Worm (Caenorhabditis elegans) whole organism, young adult: Measurements from ENCODE around the gene F26G1.5.

Experiments used
- B0019.2 ChIP-seq: fragments of 200-800 bp; sonication (Bioruptor generic); conservative IDR thresholded peaks from 2 replicates; pipeline ENCODE4 v1.3.6; 2022; ENCODE audit warnings: missing genetic modification reagents, missing genetic modification characterization, missing compliant biosample characterization
- B0035.1 ChIP-seq: sonication (generic microtip); optimal IDR thresholded peaks from 2 replicates; lab custom pipeline; 2016; ENCODE audit warnings: missing genetic modification characterization, mild to moderate bottlenecking, missing compliant biosample characterization, missing genotype, missing genetic modification reagents
- C06A6.2 ChIP-seq: fragments of 200-800 bp; sonication (Bioruptor generic); conservative IDR thresholded peaks from 2 replicates; pipeline ENCODE4 v1.3.6; 2022; ENCODE audit warnings: missing genetic modification characterization, missing compliant biosample characterization
- C17E4.6 ChIP-seq: fragments of 200-800 bp; sonication (Bioruptor generic); IDR thresholded peaks from 2 replicates; pipeline ENCODE4 v1.3.6; 2022; ENCODE audit warnings: missing genetic modification reagents, missing genetic modification characterization, missing compliant biosample characterization
- D2030.7 ChIP-seq: fragments of 200-800 bp; sonication (Bioruptor generic); IDR thresholded peaks from 2 replicates; pipeline ENCODE4 v1.3.6; 2022; ENCODE audit warnings: missing genetic modification reagents, missing genetic modification characterization, missing compliant biosample characterization
- F22D6.2 ChIP-seq: sonication (generic microtip); optimal IDR thresholded peaks from 2 replicates; lab custom pipeline; 2016; ENCODE audit warnings: mild to moderate bottlenecking, missing genetic modification characterization, missing compliant biosample characterization
- F23B12.7 ChIP-seq: sonication (generic microtip); optimal IDR thresholded peaks from 2 replicates; lab custom pipeline; 2017; ENCODE audit warnings: missing genetic modification characterization, mild to moderate bottlenecking, missing compliant biosample characterization, antibody characterized with exemption, moderate library complexity; ENCODE audit not compliant: insufficient read depth
- F49E8.2 ChIP-seq: sonication (generic microtip); optimal IDR thresholded peaks from 3 replicates; lab custom pipeline; 2017; ENCODE audit warnings: missing genetic modification characterization, mild to moderate bottlenecking, missing compliant biosample characterization, antibody characterized with exemption, moderate library complexity; ENCODE audit not compliant: insufficient read depth
- F55B11.4 ChIP-seq: sonication (generic microtip); optimal IDR thresholded peaks from 2 replicates; lab custom pipeline; 2016; ENCODE audit warnings: missing compliant biosample characterization, missing genetic modification characterization, borderline replicate concordance; ENCODE audit not compliant: insufficient read depth
- F57C9.4 ChIP-seq: sonication (generic microtip); optimal IDR thresholded peaks from 2 replicates; lab custom pipeline; 2017; ENCODE audit warnings: mild to moderate bottlenecking, missing genetic modification characterization, missing compliant biosample characterization
- Y56A3A.18 ChIP-seq: fragments of 200-800 bp; sonication (Bioruptor generic); IDR thresholded peaks from 2 replicates; pipeline ENCODE4 v1.3.6; 2022; ENCODE audit warnings: missing genetic modification reagents, missing genetic modification characterization, missing compliant biosample characterization
- Y67H2A.10 ChIP-seq: fragments of 200-800 bp; sonication (Bioruptor generic); conservative IDR thresholded peaks from 2 replicates; pipeline ENCODE4 v1.3.6; 2022; ENCODE audit warnings: missing genetic modification reagents, missing genetic modification characterization, missing compliant biosample characterization
- ama-1 ChIP-seq, 3 experiments: fragments of 150-350 bp in 1 of 3; sonication (generic microtip) in 2 of 3; optimal IDR thresholded peaks; 2 replicates each; lab custom pipeline; 2014 to 2018; ENCODE audit warnings: missing biosample characterization in 2 of 3, missing genetic modification characterization in 2 of 3, missing genetic modification reagents in 2 of 3
- athp-1 ChIP-seq: sonication (generic microtip); optimal IDR thresholded peaks from 2 replicates; lab custom pipeline; 2017; ENCODE audit warnings: mild to moderate bottlenecking, missing genetic modification characterization, missing compliant biosample characterization
- attf-5 ChIP-seq: fragments of 200-800 bp; sonication (Bioruptor generic); optimal IDR thresholded peaks from 2 replicates; lab custom pipeline; 2018; ENCODE audit warnings: mild to moderate bottlenecking, missing genetic modification characterization, missing compliant biosample characterization
- cebp-1 ChIP-seq, 2 experiments: fragments of 200-800 bp in 1 of 2; sonication (Bioruptor generic) in 1 of 2; sonication (generic microtip) in 1 of 2; IDR thresholded peaks in 1 of 2; optimal IDR thresholded peaks in 1 of 2; 2 replicates each; pipeline versions ENCODE4 v1.3.6 to Lab custom; 2017 to 2022; ENCODE audit warnings: missing compliant biosample characterization in 2 of 2, missing genetic modification characterization in 2 of 2, mild to moderate bottlenecking in 1 of 2, missing genetic modification reagents in 1 of 2, moderate library complexity in 1 of 2
- ceh-79 ChIP-seq: sonication (generic microtip); optimal IDR thresholded peaks from 2 replicates; lab custom pipeline; 2017; ENCODE audit warnings: mild to moderate bottlenecking, missing genetic modification characterization, missing compliant biosample characterization
- die-1 ChIP-seq: sonication (generic microtip); optimal IDR thresholded peaks from 2 replicates; lab custom pipeline; 2016; ENCODE audit warnings: missing genotype, mild to moderate bottlenecking, missing genetic modification characterization, missing compliant biosample characterization
- dpl-1 ChIP-seq: fragments of 150-350 bp; optimal IDR thresholded peaks from 2 replicates; lab custom pipeline; 2014; ENCODE audit warnings: missing biosample characterization, missing genetic modification reagents, missing genetic modification characterization
- egl-18 ChIP-seq: fragments of 200-800 bp; sonication (Bioruptor generic); IDR thresholded peaks from 2 replicates; pipeline ENCODE4 v1.3.6; 2022; ENCODE audit warnings: missing genetic modification reagents, missing genetic modification characterization, missing compliant biosample characterization
- ets-4 ChIP-seq: fragments of 200-800 bp; sonication (Bioruptor generic); optimal IDR thresholded peaks from 2 replicates; lab custom pipeline; 2018; ENCODE audit warnings: mild to moderate bottlenecking, missing genetic modification characterization, missing compliant biosample characterization
- hlh-12 ChIP-seq: sonication (generic microtip); optimal IDR thresholded peaks from 2 replicates; lab custom pipeline; 2016; ENCODE audit warnings: missing genetic modification characterization, missing compliant biosample characterization
- hlh-26 ChIP-seq: fragments of 200-800 bp; sonication (Bioruptor generic); conservative IDR thresholded peaks from 2 replicates; pipeline ENCODE4 v1.3.6; 2022; ENCODE audit warnings: missing genetic modification reagents, missing genetic modification characterization, missing compliant biosample characterization
- let-526 ChIP-seq: fragments of 200-800 bp; sonication (Bioruptor generic); IDR thresholded peaks from 2 replicates; pipeline ENCODE4 v1.3.6; 2022; ENCODE audit warnings: missing genetic modification reagents, missing genetic modification characterization, missing compliant biosample characterization
- let-607 ChIP-seq, 2 experiments: fragments of 200-800 bp in 1 of 2; sonication (Bioruptor generic) in 1 of 2; sonication (generic microtip) in 1 of 2; optimal IDR thresholded peaks; 2 replicates each; lab custom pipeline; 2016 to 2018; ENCODE audit warnings: mild to moderate bottlenecking in 2 of 2, missing compliant biosample characterization in 2 of 2, missing genetic modification characterization in 2 of 2, moderate library complexity in 2 of 2, missing genotype in 1 of 2
- lin-35 ChIP-seq, 3 experiments: fragments of 150-350 bp in 2 of 3; sonication (generic microtip) in 1 of 3; optimal IDR thresholded peaks; 2 replicates each; lab custom pipeline; 2014 to 2018; ENCODE audit warnings: missing biosample characterization in 3 of 3, missing genetic modification characterization in 3 of 3, missing genetic modification reagents in 3 of 3
- lsl-1 ChIP-seq: fragments of 200-800 bp; sonication (Bioruptor generic); optimal IDR thresholded peaks from 2 replicates; lab custom pipeline; 2018; ENCODE audit warnings: mild to moderate bottlenecking, missing genetic modification characterization, moderate library complexity, missing compliant biosample characterization
- madf-3 ChIP-seq: fragments of 200-800 bp; sonication (Bioruptor generic); IDR thresholded peaks from 2 replicates; pipeline ENCODE4 v1.3.6; 2022; ENCODE audit warnings: missing genetic modification reagents, missing genetic modification characterization, missing compliant biosample characterization
- madf-6 ChIP-seq: fragments of 200-800 bp; sonication (Bioruptor generic); IDR thresholded peaks from 2 replicates; pipeline ENCODE4 v1.3.6; 2022; ENCODE audit warnings: missing genetic modification reagents, missing genetic modification characterization, missing compliant biosample characterization
- madf-8 ChIP-seq: fragments of 200-800 bp; sonication (Bioruptor generic); conservative IDR thresholded peaks from 2 replicates; pipeline ENCODE4 v1.3.6; 2022; ENCODE audit warnings: missing genetic modification reagents, missing genetic modification characterization, missing compliant biosample characterization
- nfyb-1 ChIP-seq: fragments of 200-800 bp; sonication (Bioruptor generic); IDR thresholded peaks from 2 replicates; pipeline ENCODE4 v1.3.6; 2022; ENCODE audit warnings: missing genetic modification reagents, missing genetic modification characterization, missing compliant biosample characterization
- rcor-1 ChIP-seq: fragments of 200-800 bp; sonication (Bioruptor generic); IDR thresholded peaks from 2 replicates; pipeline ENCODE4 v1.3.6; 2022; ENCODE audit warnings: missing genetic modification reagents, missing genetic modification characterization, missing compliant biosample characterization
- repo-1 ChIP-seq: sonication (generic microtip); optimal IDR thresholded peaks from 2 replicates; lab custom pipeline; 2017; ENCODE audit warnings: mild to moderate bottlenecking, missing genetic modification characterization, missing compliant biosample characterization
- rpc-1 ChIP-seq, 2 experiments: fragments of 150-350 bp in 1 of 2; sonication (generic microtip) in 1 of 2; optimal IDR thresholded peaks; 2 replicates each; lab custom pipeline; 2014 to 2018; ENCODE audit warnings: missing biosample characterization in 1 of 2, missing genetic modification characterization in 1 of 2, missing genetic modification reagents in 1 of 2, missing genotype in 1 of 2
- sdz-38 ChIP-seq: sonication (generic microtip); optimal IDR thresholded peaks from 2 replicates; lab custom pipeline; 2016; ENCODE audit warnings: missing genotype, missing genetic modification characterization, missing compliant biosample characterization
- sptf-2 ChIP-seq: fragments of 200-800 bp; sonication (Bioruptor generic); optimal IDR thresholded peaks from 2 replicates; lab custom pipeline; 2018; ENCODE audit warnings: mild to moderate bottlenecking, missing genetic modification characterization, missing compliant biosample characterization
- tbp1 ChIP-seq: fragments of 200-800 bp; sonication (Bioruptor generic); optimal IDR thresholded peaks from 2 replicates; lab custom pipeline; 2018; ENCODE audit warnings: mild to moderate bottlenecking, missing genetic modification characterization, missing compliant biosample characterization
- tbx-9 ChIP-seq: sonication (generic microtip); optimal IDR thresholded peaks from 2 replicates; lab custom pipeline; 2016; ENCODE audit warnings: borderline replicate concordance, missing genetic modification characterization, inconsistent platforms, missing compliant biosample characterization
- xnd-1 ChIP-seq: sonication (generic microtip); optimal IDR thresholded peaks from 2 replicates; lab custom pipeline; 2016; ENCODE audit warnings: missing genotype, missing genetic modification reagents, missing genetic modification characterization, missing compliant biosample characterization
- ztf-25 ChIP-seq: fragments of 200-800 bp; sonication (Bioruptor generic); IDR thresholded peaks from 2 replicates; pipeline ENCODE4 v1.3.6; 2022; ENCODE audit warnings: missing genetic modification reagents, missing genetic modification characterization, missing compliant biosample characterization

F26G1.5 gene

DNA sequence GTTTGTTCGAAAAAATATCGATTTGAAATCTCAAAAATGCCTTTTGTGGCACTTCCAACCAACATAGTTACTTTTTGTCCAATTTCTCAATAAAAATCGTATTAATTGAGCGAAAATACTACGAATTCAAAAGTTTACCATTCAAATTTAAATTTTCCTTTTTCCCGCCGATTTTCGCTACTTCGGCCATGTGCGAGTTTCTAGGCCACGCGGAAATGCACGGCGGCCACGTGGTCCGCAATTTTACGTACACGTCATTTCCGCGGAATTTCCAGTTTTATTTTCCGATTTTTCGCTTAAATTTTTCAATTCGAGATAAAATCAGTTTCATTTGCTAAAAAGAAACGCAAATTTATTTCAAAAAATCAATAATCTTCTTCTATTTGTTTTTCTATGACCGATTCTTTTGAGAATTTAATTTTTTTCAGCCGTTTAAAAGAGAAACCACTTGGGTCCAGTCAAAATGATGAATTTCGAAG lies 31.2 kb downstream of the F26G1.5 start, which contains the start of gene eas-1 (continued):
- peak; percentile 45 for TF ChIP-seq madf-8 (GFP tag; lab: Robert Waterston, UW)
- TF ChIP-seq lin-35 (GFP tag; optimal IDR thresholded peaks at IDR 0.05; lab: Kevin White, UChicago), result peak in 2 of 3 experiments; percentile 46 to 91
- TF ChIP-seq dpl-1 (GFP tag; lab: Kevin White, UChicago), result peak; percentile 78
- TF ChIP-seq lsl-1, result peak; percentile 63
- TF ChIP-seq rcor-1 (GFP tag; lab: Robert Waterston, UW), result no peak; the same call in none of the 2 replicates
- TF ChIP-seq sdz-38 (tag; lab: Kevin White, UChicago), result no peak
- TF ChIP-seq ceh-79, result no peak
- TF ChIP-seq sptf-2, result peak; percentile 5
- TF ChIP-seq Y56A3A.18 (GFP tag; lab: Robert Waterston, UW), result no peak
- TF ChIP-seq let-607 (tag; optimal IDR thresholded peaks at IDR 0.05; lab: Kevin White, UChicago), result peak; percentile 93 to 97
- TF ChIP-seq egl-18 (GFP tag; lab: Robert Waterston, UW), result no peak
- no peak for TF ChIP-seq die-1 (tag; lab: Kevin White, UChicago)
- no peak for TF ChIP-seq F55B11.4 (tag; lab: Kevin White, UChicago)
- TF ChIP-seq F49E8.2 (tag; lab: Kevin White, UChicago), result no peak
- no peak for TF ChIP-seq cebp-1 (GFP tag; IDR thresholded peaks at IDR 0.05; lab: Robert Waterston, UW)
- no peak for TF ChIP-seq cebp-1 (tag; optimal IDR thresholded peaks at IDR 0.05; lab: Kevin White, UChicago)
- no peak for TF ChIP-seq C06A6.2 (GFP tag; lab: Robert Waterston, UW)
- peak; percentile 69 for TF ChIP-seq madf-6 (GFP tag; lab: Robert Waterston, UW)
- peak; percentile 73; the same call in 1 of the 2 replicates for TF ChIP-seq let-526
- TF ChIP-seq hlh-26 (GFP tag; lab: Robert Waterston, UW), result no peak
- TF ChIP-seq tbp1 (GFP tag; lab: Kevin White, UChicago), result peak; percentile 44
- peak; percentile 21 for TF ChIP-seq xnd-1 (tag; lab: Kevin White, UChicago)
- no peak for TF ChIP-seq B0035.1 (tag; lab: Kevin White, UChicago)
- no peak for TF ChIP-seq madf-3 (GFP tag; lab: Robert Waterston, UW)
- peak; percentile 45; the same call in 1 of the 2 replicates for TF ChIP-seq Y67H2A.10
- no peak for TF ChIP-seq rpc-1 (optimal IDR thresholded peaks at IDR 0.05; lab: Kevin White, UChicago)
- TF ChIP-seq rpc-1 (tag; optimal IDR thresholded peaks at IDR 0.05; lab: Kevin White, UChicago), result no peak
- peak; percentile 8 for TF ChIP-seq F22D6.2
- no peak for TF ChIP-seq repo-1 (tag; lab: Kevin White, UChicago)
- peak; percentile 33; the same call in 1 of the 2 replicates for TF ChIP-seq B0019.2
- peak; percentile 33 for TF ChIP-seq athp-1 (tag; lab: Kevin White, UChicago)
- no peak for TF ChIP-seq nfyb-1 (GFP tag; lab: Robert Waterston, UW)
- no peak for TF ChIP-seq ets-4
- no peak for TF ChIP-seq hlh-12
- peak; percentile 76; the same call in 1 of the 2 replicates for TF ChIP-seq ztf-25 (GFP tag; lab: Robert Waterston, UW)
- TF ChIP-seq attf-5 (GFP tag; lab: Kevin White, UChicago), result peak; percentile 76
- no peak for TF ChIP-seq C17E4.6 (GFP tag; lab: Robert Waterston, UW)
- TF ChIP-seq F57C9.4, result no peak
- TF ChIP-seq tbx-9, result no peak
- TF ChIP-seq F23B12.7, result peak; percentile 39
- peak; percentile 70 for TF ChIP-seq D2030.7 (GFP tag; lab: Robert Waterston, UW)
- no peak for TF ChIP-seq ama-1 (optimal IDR thresholded peaks at IDR 0.05; lab: Kevin White, UChicago)
- TF ChIP-seq ama-1 (GFP tag; optimal IDR thresholded peaks at IDR 0.05; lab: Kevin White, UChicago), result no peak
